Fruit fly (Drosophila melanogaster) whole organism, embryonic: ENCODE results near the gene CG32066.

ENCODE experiments used
- ATbp ChIP-seq: fragments of 200-800 bp; sonication (Bioruptor generic); optimal IDR thresholded peaks from 2 replicates; lab custom pipeline; 2017; ENCODE audit warnings: missing biosample characterization, mild to moderate bottlenecking, missing genetic modification characterization, missing genetic modification reagents
- Abd-B ChIP-seq: fragments of 200-800 bp; sonication (Bioruptor generic); optimal IDR thresholded peaks from 2 replicates; lab custom pipeline; 2018; ENCODE audit warnings: missing biosample characterization, mild to moderate bottlenecking, missing genetic modification characterization, moderate library complexity
- BEAF-32 ChIP-seq: fragments of 200-800 bp; sonication (Bioruptor generic); optimal IDR thresholded peaks from 3 replicates; lab custom pipeline; 2017; ENCODE audit warnings: missing biosample characterization, missing genetic modification characterization, mild to moderate bottlenecking, moderate library complexity, missing genetic modification reagents
- Bteb2 ChIP-seq: fragments of 200-800 bp; sonication (Bioruptor generic); optimal IDR thresholded peaks from 2 replicates; lab custom pipeline; 2016; ENCODE audit warnings: missing biosample characterization, missing genetic modification characterization
- CG10274 ChIP-seq: fragments of 200-800 bp; sonication (Bioruptor generic); optimal IDR thresholded peaks from 3 replicates; lab custom pipeline; 2017; ENCODE audit warnings: missing biosample characterization, mild to moderate bottlenecking, missing genetic modification characterization
- CG13123 ChIP-seq: fragments of 200-800 bp; sonication (Bioruptor generic); optimal IDR thresholded peaks from 2 replicates; lab custom pipeline; 2016; ENCODE audit warnings: missing biosample characterization, missing genetic modification characterization
- CG13287 ChIP-seq: fragments of 200-800 bp; sonication (Bioruptor generic); IDR thresholded peaks from 2 replicates; pipeline ENCODE4 v1.3.6; 2022; ENCODE audit warnings: missing biosample characterization, missing genetic modification characterization; ENCODE audit not compliant: partially characterized antibody
- CG14710 ChIP-seq: fragments of 200-800 bp; sonication (Bioruptor generic); optimal IDR thresholded peaks from 3 replicates; lab custom pipeline; 2019; ENCODE audit warnings: missing biosample characterization, mild to moderate bottlenecking, missing genetic modification characterization, moderate library complexity
- CG1647 ChIP-seq: fragments of 200-800 bp; sonication (Bioruptor generic); optimal IDR thresholded peaks from 3 replicates; lab custom pipeline; 2016; ENCODE audit warnings: missing biosample characterization, missing genetic modification characterization
- CG16779 ChIP-seq: fragments of 200-800 bp; sonication (Bioruptor generic); IDR thresholded peaks from 2 replicates; pipeline ENCODE4 v1.3.6; 2022; ENCODE audit warnings: missing biosample characterization, missing genetic modification characterization
- CG18764 ChIP-seq: fragments of 200-800 bp; sonication (Bioruptor generic); optimal IDR thresholded peaks from 3 replicates; lab custom pipeline; 2016; ENCODE audit warnings: missing biosample characterization, missing genetic modification characterization
- CG2120 ChIP-seq: fragments of 200-800 bp; sonication (Bioruptor generic); optimal IDR thresholded peaks from 3 replicates; lab custom pipeline; 2016; ENCODE audit warnings: missing biosample characterization, missing genetic modification characterization
- CG2875 ChIP-seq: fragments of 200-800 bp; sonication (Bioruptor generic); optimal IDR thresholded peaks from 2 replicates; lab custom pipeline; 2017; ENCODE audit warnings: missing biosample characterization, mild to moderate bottlenecking, missing genetic modification characterization, missing genetic modification reagents
- CG31365 ChIP-seq: fragments of 200-800 bp; sonication (Bioruptor generic); optimal IDR thresholded peaks from 2 replicates; lab custom pipeline; 2018; ENCODE audit warnings: missing biosample characterization, mild to moderate bottlenecking, missing genetic modification characterization
- CG33557 ChIP-seq: fragments of 200-800 bp; sonication (Bioruptor generic); optimal IDR thresholded peaks from 2 replicates; lab custom pipeline; 2019; ENCODE audit warnings: missing biosample characterization, mild to moderate bottlenecking, missing genetic modification characterization, moderate library complexity
- CG4360 ChIP-seq: fragments of 200-800 bp; sonication (Bioruptor generic); IDR thresholded peaks from 2 replicates; pipeline ENCODE4 v1.3.6; 2022; ENCODE audit warnings: missing biosample characterization, missing genetic modification characterization
- CG4424 ChIP-seq: fragments of 200-800 bp; sonication (Bioruptor generic); optimal IDR thresholded peaks from 3 replicates; lab custom pipeline; 2016; ENCODE audit warnings: missing biosample characterization, missing genetic modification characterization
- CG4854 ChIP-seq: fragments of 200-800 bp; sonication (Bioruptor generic); optimal IDR thresholded peaks from 2 replicates; lab custom pipeline; 2016; ENCODE audit warnings: missing biosample characterization, missing genetic modification characterization, inconsistent platforms
- CG6765 ChIP-seq: fragments of 200-800 bp; sonication (Bioruptor generic); optimal IDR thresholded peaks from 3 replicates; lab custom pipeline; 2017; ENCODE audit warnings: missing biosample characterization, mild to moderate bottlenecking, missing genetic modification characterization
- CG9797 ChIP-seq: fragments of 200-800 bp; sonication (Bioruptor generic); optimal IDR thresholded peaks from 3 replicates; lab custom pipeline; 2018; ENCODE audit warnings: missing biosample characterization, mild to moderate bottlenecking, missing genetic modification characterization
- CHES-1-like ChIP-seq: fragments of 200-800 bp; sonication (Bioruptor generic); optimal IDR thresholded peaks from 2 replicates; lab custom pipeline; 2016; ENCODE audit warnings: missing biosample characterization, missing genetic modification characterization
- Doc2 ChIP-seq: fragments of 200-800 bp; sonication (Bioruptor generic); IDR thresholded peaks from 2 replicates; pipeline ENCODE4 v1.3.6; 2022; ENCODE audit warnings: missing biosample characterization, missing genetic modification characterization
- E2f2 ChIP-seq: fragments of 200-800 bp; sonication (Bioruptor generic); IDR thresholded peaks from 2 replicates; pipeline ENCODE4 v1.3.6; 2022; ENCODE audit warnings: missing biosample characterization, missing genetic modification characterization
- Fer2 ChIP-seq: fragments of 200-800 bp; sonication (Bioruptor generic); optimal IDR thresholded peaks from 2 replicates; lab custom pipeline; 2018; ENCODE audit warnings: missing biosample characterization, mild to moderate bottlenecking, missing genetic modification characterization, moderate library complexity
- Fer3 ChIP-seq: fragments of 200-800 bp; sonication (Bioruptor generic); optimal IDR thresholded peaks from 2 replicates; lab custom pipeline; 2018; ENCODE audit warnings: missing biosample characterization, mild to moderate bottlenecking, missing genetic modification characterization, moderate library complexity
- HHEX ChIP-seq: fragments of 200-800 bp; sonication (Bioruptor generic); optimal IDR thresholded peaks from 3 replicates; lab custom pipeline; 2017; ENCODE audit warnings: missing biosample characterization, mild to moderate bottlenecking, missing genetic modification characterization, missing genetic modification reagents
- Hmr ChIP-seq: fragments of 200-800 bp; sonication (Bioruptor generic); optimal IDR thresholded peaks from 3 replicates; lab custom pipeline; 2017; ENCODE audit warnings: mild to moderate bottlenecking, missing biosample characterization, missing genetic modification reagents, missing genetic modification characterization
- Jarid2 ChIP-seq: fragments of 200-800 bp; sonication (Bioruptor generic); optimal IDR thresholded peaks from 3 replicates; lab custom pipeline; 2017; ENCODE audit warnings: mild to moderate bottlenecking, missing biosample characterization, missing genetic modification reagents, missing genetic modification characterization
- MESR4 ChIP-seq: fragments of 200-800 bp; sonication (Bioruptor generic); optimal IDR thresholded peaks from 2 replicates; lab custom pipeline; 2018; ENCODE audit warnings: missing biosample characterization, mild to moderate bottlenecking, missing genetic modification characterization, moderate library complexity
- Nf-YC ChIP-seq: fragments of 200-800 bp; optimal IDR thresholded peaks from 3 replicates; lab custom pipeline; 2019; ENCODE audit warnings: missing biosample characterization, mild to moderate bottlenecking, missing genetic modification characterization, moderate library complexity
- NfI ChIP-seq: fragments of 200-800 bp; sonication (Bioruptor generic); optimal IDR thresholded peaks from 3 replicates; lab custom pipeline; 2018; ENCODE audit warnings: missing biosample characterization, mild to moderate bottlenecking, missing genetic modification characterization, moderate library complexity
- Pdp1 ChIP-seq, 2 experiments: fragments of 200-800 bp; sonication (Bioruptor generic); optimal IDR thresholded peaks; 3 replicates each; lab custom pipeline; 2016; ENCODE audit warnings: missing biosample characterization in 2 of 2, missing genetic modification characterization in 2 of 2, mild to moderate bottlenecking in 1 of 2, moderate library complexity in 1 of 2
- YL-1 ChIP-seq: fragments of 200-800 bp; sonication (Bioruptor generic); optimal IDR thresholded peaks from 3 replicates; lab custom pipeline; 2017; ENCODE audit warnings: missing biosample characterization, mild to moderate bottlenecking, missing genetic modification characterization
- ato ChIP-seq: fragments of 200-800 bp; sonication (Bioruptor generic); IDR thresholded peaks from 2 replicates; pipeline ENCODE4 v1.3.6; 2022; ENCODE audit warnings: missing biosample characterization, missing genetic modification characterization; ENCODE audit not compliant: partially characterized antibody
- bab2 ChIP-seq: fragments of 200-800 bp; sonication (Bioruptor generic); optimal IDR thresholded peaks from 2 replicates; lab custom pipeline; 2016; ENCODE audit warnings: missing biosample characterization, missing genetic modification characterization
- croc ChIP-seq: fragments of 200-800 bp; sonication (Bioruptor generic); conservative IDR thresholded peaks from 3 replicates; pipeline ENCODE4 v1.3.6; 2022; ENCODE audit warnings: missing biosample characterization, missing genetic modification characterization
- dati ChIP-seq: fragments of 200-800 bp; sonication (Bioruptor generic); IDR thresholded peaks from 2 replicates; pipeline ENCODE4 v1.3.6; 2022; ENCODE audit warnings: missing biosample characterization, missing genetic modification characterization
- gce ChIP-seq: fragments of 200-800 bp; sonication (Bioruptor generic); IDR thresholded peaks from 3 replicates; pipeline ENCODE4 v1.3.6; 2022; ENCODE audit warnings: missing biosample characterization, missing genetic modification characterization
- hbn ChIP-seq: fragments of 200-800 bp; sonication (Bioruptor generic); IDR thresholded peaks from 2 replicates; pipeline ENCODE4 v1.3.6; 2022; ENCODE audit warnings: missing biosample characterization, missing genetic modification characterization; ENCODE audit not compliant: partially characterized antibody
- oc ChIP-seq: fragments of 200-800 bp; sonication (Bioruptor generic); optimal IDR thresholded peaks from 2 replicates; lab custom pipeline; 2018; ENCODE audit warnings: missing biosample characterization, mild to moderate bottlenecking, missing genetic modification characterization, moderate library complexity
- pb ChIP-seq: fragments of 200-800 bp; sonication (Bioruptor generic); optimal IDR thresholded peaks from 3 replicates; lab custom pipeline; 2016; ENCODE audit warnings: missing biosample characterization, missing genetic modification characterization
- pzg ChIP-seq: fragments of 200-800 bp; sonication (Bioruptor generic); optimal IDR thresholded peaks from 3 replicates; lab custom pipeline; 2018; ENCODE audit warnings: missing biosample characterization, mild to moderate bottlenecking, missing genetic modification characterization, moderate library complexity
- rib ChIP-seq: fragments of 200-800 bp; sonication (Bioruptor generic); IDR thresholded peaks from 2 replicates; pipeline ENCODE4 v1.3.6; 2022; ENCODE audit warnings: missing biosample characterization, missing genetic modification characterization
- ro ChIP-seq: fragments of 200-800 bp; sonication (Bioruptor generic); IDR thresholded peaks from 2 replicates; pipeline ENCODE4 v1.3.6; 2022; ENCODE audit warnings: missing biosample characterization, missing genetic modification characterization
- sd ChIP-seq: fragments of 200-800 bp; sonication (Bioruptor generic); optimal IDR thresholded peaks from 3 replicates; lab custom pipeline; 2018; ENCODE audit warnings: missing biosample characterization, mild to moderate bottlenecking, missing genetic modification characterization, moderate library complexity
- slbo ChIP-seq: fragments of 200-800 bp; sonication (Bioruptor generic); IDR thresholded peaks from 2 replicates; pipeline ENCODE4 v1.3.6; 2022; ENCODE audit warnings: missing biosample characterization, missing genetic modification characterization
- slp2 ChIP-seq: fragments of 200-800 bp; sonication (Bioruptor generic); optimal IDR thresholded peaks from 2 replicates; lab custom pipeline; 2016; ENCODE audit warnings: missing biosample characterization, missing genetic modification characterization
- ssp ChIP-seq: fragments of 200-800 bp; sonication (Bioruptor generic); IDR thresholded peaks from 2 replicates; pipeline ENCODE4 v1.3.6; 2022; ENCODE audit warnings: missing biosample characterization, missing genetic modification characterization
- trem ChIP-seq: fragments of 200-800 bp; optimal IDR thresholded peaks from 3 replicates; lab custom pipeline; 2019; ENCODE audit warnings: missing biosample characterization, mild to moderate bottlenecking, missing genetic modification characterization, moderate library complexity

CG32066 gene

DNA sequence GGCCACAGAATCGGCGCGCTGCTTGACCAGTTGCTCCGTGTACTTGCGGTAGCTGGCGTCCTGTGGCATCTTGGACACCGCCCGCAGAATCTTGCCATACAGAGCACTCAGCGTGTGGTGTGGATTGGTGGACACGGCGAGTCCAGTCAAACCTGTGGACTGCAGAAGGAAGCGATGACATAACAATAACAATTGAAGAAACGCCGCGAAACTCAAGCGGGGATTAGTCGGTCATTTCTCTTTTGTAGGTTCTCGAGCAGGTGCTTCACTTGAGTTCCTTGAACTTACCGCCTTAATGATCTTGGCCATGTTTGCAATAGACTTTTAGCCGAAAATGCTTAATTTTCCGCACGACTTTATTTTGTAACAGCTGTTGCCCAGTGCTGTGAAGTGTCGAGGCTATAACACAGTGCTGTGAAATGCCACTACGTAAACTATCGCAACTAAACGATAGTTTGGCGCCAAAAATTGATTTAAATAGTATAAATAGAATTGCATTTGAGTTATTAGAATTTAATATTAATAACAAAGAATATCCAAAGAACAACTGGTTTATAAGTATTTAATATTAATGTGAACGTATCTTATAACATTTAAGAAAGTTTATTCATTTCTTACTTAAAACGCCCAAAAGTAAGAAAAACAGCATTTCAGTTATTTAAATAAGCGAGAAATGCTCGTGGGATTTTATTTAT, 33.0 kb upstream of the CG32066 start, which contains the start of gene ND-13B (continued):
- TF ChIP-seq CG16779 (GFP tag; lab: Robert Waterston, UW) (no peak), CG33557 (GFP tag; lab: Kevin White, UChicago) (no peak), MESR4 (GFP tag; lab: Kevin White, UChicago) (peak; percentile 42), CG31365 (tag; lab: Kevin White, UChicago) (no peak), dati (GFP tag; lab: Robert Waterston, UW) (no peak), gce (GFP tag; lab: Robert Waterston, UW) (no peak), Doc2 (GFP tag; lab: Robert Waterston, UW) (no peak), CG9797 (GFP tag; lab: Kevin White, UChicago) (peak; percentile 2), HHEX (GFP tag; lab: Kevin White, UChicago) (peak; percentile 52), CG13123 (GFP tag; lab: Kevin White, UChicago) (no peak), oc (no peak), Fer3 (tag; lab: Kevin White, UChicago) (peak; percentile 8), sd (tag; lab: Kevin White, UChicago) (peak; percentile 7), pzg (GFP tag; lab: Kevin White, UChicago) (peak; percentile 92), croc (GFP tag; lab: Robert Waterston, UW) (no peak), BEAF-32 (GFP tag; lab: Kevin White, UChicago) (peak; percentile 77), ato (peak; percentile 57; the same call in 1 of the 2 replicates), slbo (GFP tag; lab: Robert Waterston, UW) (peak; percentile 40; the same call in 1 of the 2 replicates), CG4360 (GFP tag; lab: Robert Waterston, UW) (no peak), Fer2 (tag; lab: Kevin White, UChicago) (no peak), Nf-YC (tag; lab: Kevin White, UChicago) (no peak), CG10274 (no peak), CG14710 (tag; lab: Kevin White, UChicago) (peak; percentile 47), CG2875 (GFP tag; lab: Kevin White, UChicago) (no peak), NfI (GFP tag; lab: Kevin White, UChicago) (peak; percentile 22), ro (GFP tag; lab: Robert Waterston, UW) (no peak), CG4854 (GFP tag; lab: Kevin White, UChicago) (peak; percentile 55), Pdp1 (GFP tag; optimal IDR thresholded peaks at IDR 0.05; lab: Kevin White, UChicago) (peak in 1 of 2 experiments; percentile 93), bab2 (GFP tag; lab: Kevin White, UChicago) (no peak), CG18764 (GFP tag; lab: Kevin White, UChicago) (peak; percentile 18), CG6765 (no peak), CG4424 (GFP tag; lab: Kevin White, UChicago) (peak; percentile 59), ATbp (GFP tag; lab: Kevin White, UChicago) (no peak), CG13287 (GFP tag; lab: Robert Waterston, UW) (peak; percentile 85), Jarid2 (GFP tag; lab: Kevin White, UChicago) (no peak), ssp (GFP tag; lab: Robert Waterston, UW) (no peak), pb (no peak), Bteb2 (GFP tag; lab: Kevin White, UChicago) (peak; percentile 0), E2f2 (GFP tag; lab: Robert Waterston, UW) (peak; percentile 90), hbn (GFP tag; lab: Robert Waterston, UW) (peak; percentile 60; the same call in 1 of the 2 replicates), CG2120 (peak; percentile 63), Abd-B (GFP tag; lab: Kevin White, UChicago) (no peak), CHES-1-like (GFP tag; lab: Kevin White, UChicago) (peak; percentile 18), CG1647 (GFP tag; lab: Kevin White, UChicago) (peak; percentile 47), YL-1 (GFP tag; lab: Kevin White, UChicago) (peak; percentile 18), slp2 (GFP tag; lab: Kevin White, UChicago) (no peak), Hmr (GFP tag; lab: Kevin White, UChicago) (no peak), trem (tag; lab: Kevin White, UChicago) (no peak), rib (GFP tag; lab: Robert Waterston, UW) (no peak)
